Worm (Caenorhabditis elegans) whole organism, L1 larva: ENCODE data around the gene txt-3.

Experiments used
- C04F5.9 ChIP-seq: sonication (generic microtip); optimal IDR thresholded peaks from 2 replicates; lab custom pipeline; 2016; ENCODE audit warnings: missing genetic modification characterization, missing compliant biosample characterization
- blmp-1 ChIP-seq: fragments of 150-350 bp; optimal IDR thresholded peaks from 2 replicates; lab custom pipeline; 2014; ENCODE audit warnings: missing biosample characterization, missing genetic modification characterization
- ceh-63 ChIP-seq: fragments of 200-800 bp; sonication (Bioruptor generic); optimal IDR thresholded peaks from 2 replicates; lab custom pipeline; 2018; ENCODE audit warnings: mild to moderate bottlenecking, missing genetic modification characterization, missing compliant biosample characterization
- ceh-82 ChIP-seq, 3 experiments: fragments of 150-350 bp in 1 of 3; sonication (generic microtip) in 2 of 3; optimal IDR thresholded peaks; 2 replicates each; lab custom pipeline; 2014 to 2017; ENCODE audit warnings: missing biosample characterization in 3 of 3, missing genetic modification characterization in 3 of 3
- ceh-90 ChIP-seq: sonication (generic microtip); optimal IDR thresholded peaks from 2 replicates; lab custom pipeline; 2016; ENCODE audit warnings: missing genetic modification characterization, missing compliant biosample characterization
- elt-3 ChIP-seq, 6 experiments: fragments of 150-350 bp in 1 of 6; sonication (generic microtip); optimal IDR thresholded peaks; 2 replicates each; lab custom pipeline; 2017 to 2018; ENCODE audit warnings: missing biosample characterization in 6 of 6, missing genetic modification characterization in 6 of 6, inconsistent platforms in 1 of 6
- fos-1 ChIP-seq: fragments of 150-350 bp; optimal IDR thresholded peaks from 2 replicates; lab custom pipeline; 2014; ENCODE audit warnings: missing biosample characterization, missing genetic modification characterization
- hlh-4 ChIP-seq: sonication (generic microtip); optimal IDR thresholded peaks from 2 replicates; lab custom pipeline; 2016; ENCODE audit warnings: mild to moderate bottlenecking, missing genetic modification characterization, missing compliant biosample characterization
- lin-35 ChIP-seq, 2 experiments: fragments of 150-350 bp; optimal IDR thresholded peaks; 2 replicates each; lab custom pipeline; 2014; ENCODE audit warnings: missing biosample characterization in 2 of 2, missing genetic modification characterization in 2 of 2, missing genetic modification reagents in 2 of 2
- mep-1 ChIP-seq: fragments of 150-350 bp; optimal IDR thresholded peaks from 2 replicates; lab custom pipeline; 2014; ENCODE audit warnings: missing biosample characterization, missing genetic modification characterization
- nhr-237 ChIP-seq: fragments of 150-350 bp; optimal IDR thresholded peaks from 2 replicates; lab custom pipeline; 2014; ENCODE audit warnings: missing biosample characterization, missing genetic modification characterization
- nhr-47 ChIP-seq: sonication (generic microtip); optimal IDR thresholded peaks from 2 replicates; lab custom pipeline; 2016; ENCODE audit warnings: mild to moderate bottlenecking, missing genetic modification characterization, moderate library complexity, missing compliant biosample characterization
- xbp-1 ChIP-seq: sonication (generic microtip); optimal IDR thresholded peaks from 2 replicates; lab custom pipeline; 2016; ENCODE audit warnings: missing genetic modification characterization, missing compliant biosample characterization

DNA sequence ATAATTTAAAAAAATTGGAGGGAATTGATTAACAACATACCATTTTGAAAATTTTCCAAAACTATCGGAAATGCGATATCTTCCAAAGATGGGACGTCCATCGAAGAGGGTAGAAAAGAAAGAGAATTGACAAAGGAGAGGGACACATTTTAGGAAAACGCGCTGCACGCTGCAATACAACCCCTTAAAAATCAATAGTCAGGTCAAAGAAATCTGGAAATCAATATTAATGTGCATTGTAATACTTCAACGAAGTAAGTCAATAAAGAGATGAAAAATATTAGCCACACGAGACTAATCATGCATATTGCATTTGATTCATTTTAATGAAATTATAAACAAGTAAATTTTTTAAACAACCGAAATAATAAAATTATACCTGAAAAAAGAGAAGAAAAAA is 5.7 kb downstream of the txt-3 start, which contains the start of gene Y9C9A.13:
- TF ChIP-seq ceh-63 = no peak
- TF ChIP-seq mep-1 (tag; lab: Kevin White, UChicago) = no peak
- no peak for TF ChIP-seq C04F5.9 (tag; lab: Kevin White, UChicago)
- no peak for TF ChIP-seq elt-3 (tag; optimal IDR thresholded peaks at IDR 0.05; lab: Kevin White, UChicago)
- TF ChIP-seq nhr-237 (tag; lab: Kevin White, UChicago) = no peak
- TF ChIP-seq nhr-47 (tag; lab: Kevin White, UChicago) = no peak
- no peak for TF ChIP-seq lin-35 (GFP tag; optimal IDR thresholded peaks at IDR 0.05; lab: Kevin White, UChicago)
- no peak for TF ChIP-seq ceh-82 (tag; optimal IDR thresholded peaks at IDR 0.05; lab: Kevin White, UChicago)
- TF ChIP-seq hlh-4 (tag; lab: Kevin White, UChicago) = no peak
- TF ChIP-seq fos-1 = no peak
- no peak for TF ChIP-seq xbp-1 (tag; lab: Kevin White, UChicago)
- TF ChIP-seq blmp-1 (tag; lab: Kevin White, UChicago) = no peak
- no peak for TF ChIP-seq ceh-90 (tag; lab: Kevin White, UChicago)
